Fruit fly (Drosophila melanogaster): ENCODE data around the gene CG34345.

The CG34345 gene

dm6 chr2L:6657969-6658748 is 35.2 kb downstream of the CG34345 start, which contains the start of the genes CG31636 and Ube4A:
TSS of gene CG31636 (minus strand) at chr2L:6658152.
TSS of gene Ube4A (plus strand) at chr2L:6658517.
- peak; percentile 86 for TF ChIP-seq CG7745 (tag; optimal IDR thresholded peaks at IDR 0.05)
- peak; percentile 30 for TF ChIP-seq YL-1 (GFP tag; optimal IDR thresholded peaks at IDR 0.05)
- TF ChIP-seq Optix (GFP tag; IDR thresholded peaks at IDR 0.05) = no peak
- TF ChIP-seq C15 (GFP tag; IDR thresholded peaks at IDR 0.05) = no peak
- peak; percentile 69 for TF ChIP-seq CG9797 (GFP tag; optimal IDR thresholded peaks at IDR 0.05)
- TF ChIP-seq exex (tag; optimal IDR thresholded peaks at IDR 0.05) = peak; percentile 82
- no peak for TF ChIP-seq crc (GFP tag; optimal IDR thresholded peaks at IDR 0.05)
- no peak for TF ChIP-seq gce (GFP tag; IDR thresholded peaks at IDR 0.05)
- peak; percentile 74 for TF ChIP-seq gfzf (GFP tag; optimal IDR thresholded peaks at IDR 0.05)
- TF ChIP-seq CG10431 (GFP tag; optimal IDR thresholded peaks at IDR 0.05) = no peak
- TF ChIP-seq CG2889 (GFP tag; IDR thresholded peaks at IDR 0.05) = no peak
- 0 out of 2 replicates have a peak, but pooled peaks have one; percentile 19 for TF ChIP-seq CG13287 (GFP tag; IDR thresholded peaks at IDR 0.05; ENCODE audit: partially characterized antibody)
- TF ChIP-seq CrebB (tag; optimal IDR thresholded peaks at IDR 0.05) = no peak
- TF ChIP-seq disco-r (GFP tag; optimal IDR thresholded peaks at IDR 0.05) = no peak
- TF ChIP-seq gsb-n (tag; optimal IDR thresholded peaks at IDR 0.05) = no peak
- peak; percentile 42 for TF ChIP-seq stwl (tag; optimal IDR thresholded peaks at IDR 0.05)
- TF ChIP-seq Doc3 (GFP tag; IDR thresholded peaks at IDR 0.05; ENCODE audit: partially characterized antibody) = no peak
- TF ChIP-seq CoRest (tag; optimal IDR thresholded peaks at IDR 0.05) = no peak
- peak; percentile 67 for TF ChIP-seq pzg (GFP tag; optimal IDR thresholded peaks at IDR 0.05)
- TF ChIP-seq lilli (GFP tag; optimal IDR thresholded peaks at IDR 0.05) = no peak
- peak in 1 of 2 experiments; percentile 25 for TF ChIP-seq crp (GFP tag; optimal IDR thresholded peaks at IDR 0.05)
- no peak for TF ChIP-seq CG12744 (GFP tag; optimal IDR thresholded peaks at IDR 0.05)
- peak; percentile 22 for TF ChIP-seq CG10267 (tag; optimal IDR thresholded peaks at IDR 0.05)
- TF ChIP-seq Dp (GFP tag; optimal IDR thresholded peaks at IDR 0.05) = peak; percentile 94
- peak; percentile 10 for TF ChIP-seq trem (tag; optimal IDR thresholded peaks at IDR 0.05)
- peak; percentile 94 for TF ChIP-seq E2f2 (GFP tag; IDR thresholded peaks at IDR 0.05)
- 0 out of 2 replicates have a peak, but pooled peaks have one; percentile 26 for TF ChIP-seq sens-2 (GFP tag; IDR thresholded peaks at IDR 0.05)
- no peak for TF ChIP-seq CG16813 (GFP tag; IDR thresholded peaks at IDR 0.05; ENCODE audit: partially characterized antibody)
- no peak for TF ChIP-seq ewg (GFP tag; optimal IDR thresholded peaks at IDR 0.05)
- no peak for TF ChIP-seq NK7.1 (GFP tag; optimal IDR thresholded peaks at IDR 0.05)
- TF ChIP-seq hth (optimal IDR thresholded peaks at IDR 0.05) = no peak
- 0 out of 3 replicates have a peak, but pooled peaks have one; percentile 37 for TF ChIP-seq vnd (GFP tag; IDR thresholded peaks at IDR 0.05; ENCODE audit: partially characterized antibody)
- no peak for TF ChIP-seq eve (GFP tag; optimal IDR thresholded peaks at IDR 0.05)
- TF ChIP-seq CG10654 (GFP tag; optimal IDR thresholded peaks at IDR 0.05) = no peak
- TF ChIP-seq cg (GFP tag; optimal IDR thresholded peaks at IDR 0.05) = no peak
- peak; percentile 75 for TF ChIP-seq Med (GFP tag)
- TF ChIP-seq dm (GFP tag; optimal IDR thresholded peaks at IDR 0.05) = no peak
- TF ChIP-seq MBD-R2 (GFP tag; IDR thresholded peaks at IDR 0.05) = peak; percentile 66
- TF ChIP-seq CG4617 (GFP tag; optimal IDR thresholded peaks at IDR 0.05; ENCODE audit: borderline replicate concordance) = peak; percentile 88
- TF ChIP-seq wek (GFP tag; optimal IDR thresholded peaks at IDR 0.05) = peak; percentile 96
- no peak for TF ChIP-seq Opbp (GFP tag; IDR thresholded peaks at IDR 0.05; ENCODE audit: partially characterized antibody)
- TF ChIP-seq CG17802 (tag; optimal IDR thresholded peaks at IDR 0.05) = peak; percentile 24
- peak; percentile 82 for TF ChIP-seq MESR4 (GFP tag; optimal IDR thresholded peaks at IDR 0.05)
- TF ChIP-seq CG14710 (tag; optimal IDR thresholded peaks at IDR 0.05) = peak; percentile 11

All from whole organism, embryonic.